Worm (Caenorhabditis elegans) whole organism, late embryonic: Measurements from ENCODE around the gene ins-11.
"Not testable (repeated sequence)": the region's sequence is repeated elsewhere in the genome, so short reads cannot be mapped to it uniquely, and the experiment has no call there.

Source experiments
- C08G9.2 ChIP-seq: sonication (generic microtip); optimal IDR thresholded peaks from 2 replicates; lab custom pipeline; 2016; ENCODE audit warnings: mild to moderate bottlenecking, missing genetic modification characterization, moderate library complexity, missing compliant biosample characterization
- C38D4.7 ChIP-seq: fragments of 200-800 bp; sonication (Bioruptor generic); optimal IDR thresholded peaks from 2 replicates; lab custom pipeline; 2018; ENCODE audit warnings: mild to moderate bottlenecking, missing genetic modification characterization, moderate library complexity, missing compliant biosample characterization
- F13H6.1 ChIP-seq: sonication (generic microtip); optimal IDR thresholded peaks from 2 replicates; lab custom pipeline; 2016; ENCODE audit warnings: missing genetic modification characterization, missing compliant biosample characterization
- K02D7.2 ChIP-seq: sonication (generic microtip); optimal IDR thresholded peaks from 2 replicates; lab custom pipeline; 2017; ENCODE audit warnings: mild to moderate bottlenecking, missing genetic modification characterization, missing compliant biosample characterization
- K09A11.1 ChIP-seq: sonication (generic microtip); optimal IDR thresholded peaks from 2 replicates; lab custom pipeline; 2017; ENCODE audit warnings: antibody characterized with exemption, mild to moderate bottlenecking, missing genetic modification characterization, missing compliant biosample characterization; ENCODE audit not compliant: insufficient read depth
- T23F11.4 ChIP-seq: fragments of 200-800 bp; sonication (Bioruptor generic); optimal IDR thresholded peaks from 2 replicates; lab custom pipeline; 2018; ENCODE audit warnings: mild to moderate bottlenecking, missing genetic modification characterization, missing compliant biosample characterization
- ahr-1 ChIP-seq: sonication (generic microtip); optimal IDR thresholded peaks from 2 replicates; lab custom pipeline; 2016; ENCODE audit warnings: missing genetic modification characterization, missing compliant biosample characterization
- ama-1 ChIP-seq: fragments of 150-350 bp; optimal IDR thresholded peaks from 2 replicates; lab custom pipeline; 2014
- ceh-14 ChIP-seq: sonication (generic microtip); optimal IDR thresholded peaks from 2 replicates; lab custom pipeline; 2016; ENCODE audit warnings: missing genotype, missing genetic modification characterization, missing compliant biosample characterization
- ceh-18 ChIP-seq: sonication (generic microtip); optimal IDR thresholded peaks from 2 replicates; lab custom pipeline; 2016; ENCODE audit warnings: missing genetic modification characterization, missing compliant biosample characterization
- ceh-19 ChIP-seq: fragments of 200-800 bp; sonication (Bioruptor generic); optimal IDR thresholded peaks from 2 replicates; lab custom pipeline; 2018; ENCODE audit warnings: mild to moderate bottlenecking, missing genetic modification characterization, missing compliant biosample characterization
- ceh-2 ChIP-seq: sonication (generic microtip); optimal IDR thresholded peaks from 2 replicates; lab custom pipeline; 2016; ENCODE audit warnings: missing genotype, missing genetic modification characterization, missing compliant biosample characterization
- ceh-24 ChIP-seq: sonication (generic microtip); optimal IDR thresholded peaks from 2 replicates; lab custom pipeline; 2016; ENCODE audit warnings: mild to moderate bottlenecking, missing genetic modification characterization, missing compliant biosample characterization
- ceh-30 ChIP-seq: fragments of 150-350 bp; optimal IDR thresholded peaks from 2 replicates; lab custom pipeline; 2014; ENCODE audit warnings: missing biosample characterization, missing genetic modification characterization
- ceh-34 ChIP-seq: sonication (generic microtip); optimal IDR thresholded peaks from 2 replicates; lab custom pipeline; 2016; ENCODE audit warnings: mild to moderate bottlenecking, missing genetic modification characterization, missing compliant biosample characterization
- ceh-45 ChIP-seq: fragments of 200-800 bp; sonication (Bioruptor generic); IDR thresholded peaks from 2 replicates; pipeline ENCODE4 v1.3.6; 2022; ENCODE audit warnings: missing genetic modification reagents, missing genetic modification characterization, missing compliant biosample characterization
- ceh-48 ChIP-seq: sonication (generic microtip); optimal IDR thresholded peaks from 2 replicates; lab custom pipeline; 2016; ENCODE audit warnings: missing genetic modification characterization, inconsistent platforms, missing compliant biosample characterization
- ceh-6 ChIP-seq: fragments of 200-800 bp; sonication (Bioruptor generic); optimal IDR thresholded peaks from 2 replicates; lab custom pipeline; 2018; ENCODE audit warnings: mild to moderate bottlenecking, missing genetic modification characterization, missing compliant biosample characterization
- ceh-9 ChIP-seq: sonication (generic microtip); optimal IDR thresholded peaks from 2 replicates; lab custom pipeline; 2016; ENCODE audit warnings: mild to moderate bottlenecking, missing genetic modification characterization, inconsistent platforms, missing compliant biosample characterization
- dve-1 ChIP-seq: sonication (generic microtip); optimal IDR thresholded peaks from 2 replicates; lab custom pipeline; 2017; ENCODE audit warnings: antibody characterized with exemption, mild to moderate bottlenecking, missing genetic modification characterization, missing compliant biosample characterization
- elt-2 ChIP-seq: sonication (generic microtip); optimal IDR thresholded peaks from 2 replicates; lab custom pipeline; 2016; ENCODE audit warnings: missing genetic modification reagents, missing genetic modification characterization, missing compliant biosample characterization
- elt-4 ChIP-seq: sonication (generic microtip); optimal IDR thresholded peaks from 2 replicates; lab custom pipeline; 2016; ENCODE audit warnings: missing genetic modification characterization, missing compliant biosample characterization
- ets-4 ChIP-seq: sonication (generic microtip); optimal IDR thresholded peaks from 2 replicates; lab custom pipeline; 2016; ENCODE audit warnings: missing genetic modification characterization, missing compliant biosample characterization
- eyg-1 ChIP-seq: sonication (generic microtip); optimal IDR thresholded peaks from 2 replicates; lab custom pipeline; 2016; ENCODE audit warnings: missing genotype, missing genetic modification characterization, missing compliant biosample characterization
- fkh-6 ChIP-seq: sonication (generic microtip); optimal IDR thresholded peaks from 2 replicates; lab custom pipeline; 2016; ENCODE audit warnings: missing genetic modification characterization, missing compliant biosample characterization
- gmeb-2 ChIP-seq: sonication (generic microtip); optimal IDR thresholded peaks from 2 replicates; lab custom pipeline; 2016; ENCODE audit warnings: missing genetic modification characterization, inconsistent platforms, missing compliant biosample characterization
- hlh-13 ChIP-seq: fragments of 200-800 bp; sonication (Bioruptor generic); optimal IDR thresholded peaks from 2 replicates; lab custom pipeline; 2018; ENCODE audit warnings: mild to moderate bottlenecking, missing genetic modification characterization, missing compliant biosample characterization
- hlh-6 ChIP-seq: sonication (generic microtip); optimal IDR thresholded peaks from 2 replicates; lab custom pipeline; 2016; ENCODE audit warnings: missing genotype, missing genetic modification characterization, missing compliant biosample characterization
- hlh-8 ChIP-seq: sonication (generic microtip); optimal IDR thresholded peaks from 2 replicates; lab custom pipeline; 2016; ENCODE audit warnings: missing genotype, missing genetic modification characterization, missing compliant biosample characterization
- lim-6 ChIP-seq: sonication (generic microtip); optimal IDR thresholded peaks from 2 replicates; lab custom pipeline; 2016; ENCODE audit warnings: missing genetic modification characterization, missing compliant biosample characterization
- lin-11 ChIP-seq: fragments of 200-800 bp; sonication (Bioruptor generic); optimal IDR thresholded peaks from 2 replicates; lab custom pipeline; 2018; ENCODE audit warnings: mild to moderate bottlenecking, missing genetic modification characterization, missing compliant biosample characterization
- nfya-1 ChIP-seq: sonication (generic microtip); optimal IDR thresholded peaks from 2 replicates; lab custom pipeline; 2017; ENCODE audit warnings: missing genetic modification characterization, mild to moderate bottlenecking, missing compliant biosample characterization, antibody characterized with exemption, moderate library complexity
- nhr-11 ChIP-seq: fragments of 150-350 bp; optimal IDR thresholded peaks from 2 replicates; lab custom pipeline; 2014; ENCODE audit warnings: missing biosample characterization, missing genetic modification characterization
- nhr-232 ChIP-seq: sonication (generic microtip); optimal IDR thresholded peaks from 2 replicates; lab custom pipeline; 2016; ENCODE audit warnings: missing genetic modification characterization, missing compliant biosample characterization
- odd-2 ChIP-seq: sonication (generic microtip); optimal IDR thresholded peaks from 2 replicates; lab custom pipeline; 2017; ENCODE audit warnings: antibody characterized with exemption, mild to moderate bottlenecking, missing genetic modification characterization, missing compliant biosample characterization
- pag-3 ChIP-seq: sonication (generic microtip); optimal IDR thresholded peaks from 2 replicates; lab custom pipeline; 2016; ENCODE audit warnings: missing compliant biosample characterization, missing genetic modification characterization, borderline replicate concordance
- pha-2 ChIP-seq: sonication (generic microtip); optimal IDR thresholded peaks from 2 replicates; lab custom pipeline; 2017; ENCODE audit warnings: mild to moderate bottlenecking, missing genetic modification characterization, missing compliant biosample characterization
- pros-1 ChIP-seq: fragments of 150-350 bp; optimal IDR thresholded peaks from 2 replicates; lab custom pipeline; 2014; ENCODE audit warnings: missing biosample characterization, missing genetic modification reagents, missing genetic modification characterization
- ref-2 ChIP-seq: sonication (generic microtip); optimal IDR thresholded peaks from 2 replicates; lab custom pipeline; 2016; ENCODE audit warnings: missing genetic modification characterization, missing compliant biosample characterization
- rnt-1 ChIP-seq: sonication (generic microtip); optimal IDR thresholded peaks from 2 replicates; lab custom pipeline; 2016; ENCODE audit warnings: missing genetic modification characterization, missing compliant biosample characterization
- ttx-3 ChIP-seq: sonication (generic microtip); optimal IDR thresholded peaks from 2 replicates; lab custom pipeline; 2016; ENCODE audit warnings: missing genetic modification reagents, missing genetic modification characterization, missing compliant biosample characterization
- unc-42 ChIP-seq: sonication (generic microtip); optimal IDR thresholded peaks from 2 replicates; lab custom pipeline; 2016; ENCODE audit warnings: missing genotype, missing genetic modification characterization, missing compliant biosample characterization
- unc-86 ChIP-seq: sonication (generic microtip); optimal IDR thresholded peaks from 2 replicates; lab custom pipeline; 2016; ENCODE audit warnings: missing genetic modification characterization, missing compliant biosample characterization
- ztf-16 ChIP-seq: sonication (generic microtip); optimal IDR thresholded peaks from 2 replicates; lab custom pipeline; 2017; ENCODE audit warnings: missing genetic modification characterization, missing compliant biosample characterization

ins-11 gene

ce11 chrII:5537524-5537923 is 19.0 kb upstream of the ins-11 start, which contains the start of gene C17C3.11:
TSS of gene C17C3.11 (plus strand) at chrII:5537824.
- no peak for TF ChIP-seq ceh-45 (GFP tag; lab: Robert Waterston, UW)
- TF ChIP-seq ceh-2: no peak

DNA sequence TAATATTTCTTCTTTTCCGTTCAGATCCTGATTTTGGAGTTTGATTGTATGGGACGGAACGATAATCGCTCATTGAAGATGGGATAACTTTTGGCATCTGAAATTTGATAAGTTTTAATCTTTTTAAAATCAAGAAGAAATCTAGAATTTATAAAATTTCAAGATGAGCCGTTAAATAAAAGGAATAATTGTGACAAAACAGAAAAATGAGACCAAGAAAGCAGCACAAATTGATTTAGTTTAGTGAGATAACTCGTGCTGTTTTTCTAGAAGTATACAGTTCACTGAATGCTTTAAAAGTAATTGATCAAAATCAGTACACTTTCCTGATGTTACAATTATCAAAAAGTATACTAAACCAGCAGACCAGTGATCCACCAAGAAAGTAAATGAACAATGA is 16.4 kb upstream of the ins-11 start, which contains the start of gene hlh-27:
Gene hlh-27, minus strand, starts transcription at position 101 of the 400 bp plus-strand sequence.
- TF ChIP-seq pha-2, hlh-6, eyg-1 (tag; lab: Kevin White, UChicago): not testable (repeated sequence)

DNA sequence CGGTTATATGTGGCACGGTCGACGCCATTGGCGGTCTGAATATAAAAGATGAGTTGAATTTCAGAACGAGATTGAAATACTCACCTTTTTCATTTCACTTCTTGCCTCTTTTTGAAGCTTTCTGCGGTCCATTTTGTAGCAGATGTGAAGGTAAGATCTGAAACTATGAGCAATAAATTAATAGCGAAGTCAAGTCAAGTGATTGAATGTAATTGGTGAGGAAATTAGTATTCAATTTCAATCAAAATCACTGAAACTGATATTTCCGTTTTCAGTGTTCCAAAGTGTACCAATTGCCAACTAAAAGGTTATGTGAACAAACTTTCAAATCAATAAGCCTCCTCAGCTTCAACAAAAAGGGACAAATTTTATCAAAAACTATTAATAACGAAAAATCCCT is 14.8 kb upstream of the ins-11 start, which contains the start of gene C17C3.24:
Gene C17C3.24, minus strand, starts transcription at position 101 of the 400 bp plus-strand sequence.
- TF ChIP-seq F13H6.1: no peak
- TF ChIP-seq lin-11 (tag; lab: Kevin White, UChicago): no peak
- no peak for TF ChIP-seq elt-2
- no peak for TF ChIP-seq ref-2
- TF ChIP-seq nhr-11: no peak
- TF ChIP-seq hlh-8 (tag; lab: Kevin White, UChicago): no peak
- TF ChIP-seq unc-42: no peak
- TF ChIP-seq ceh-30 (tag; lab: Kevin White, UChicago): no peak
- TF ChIP-seq ceh-9: no peak

DNA sequence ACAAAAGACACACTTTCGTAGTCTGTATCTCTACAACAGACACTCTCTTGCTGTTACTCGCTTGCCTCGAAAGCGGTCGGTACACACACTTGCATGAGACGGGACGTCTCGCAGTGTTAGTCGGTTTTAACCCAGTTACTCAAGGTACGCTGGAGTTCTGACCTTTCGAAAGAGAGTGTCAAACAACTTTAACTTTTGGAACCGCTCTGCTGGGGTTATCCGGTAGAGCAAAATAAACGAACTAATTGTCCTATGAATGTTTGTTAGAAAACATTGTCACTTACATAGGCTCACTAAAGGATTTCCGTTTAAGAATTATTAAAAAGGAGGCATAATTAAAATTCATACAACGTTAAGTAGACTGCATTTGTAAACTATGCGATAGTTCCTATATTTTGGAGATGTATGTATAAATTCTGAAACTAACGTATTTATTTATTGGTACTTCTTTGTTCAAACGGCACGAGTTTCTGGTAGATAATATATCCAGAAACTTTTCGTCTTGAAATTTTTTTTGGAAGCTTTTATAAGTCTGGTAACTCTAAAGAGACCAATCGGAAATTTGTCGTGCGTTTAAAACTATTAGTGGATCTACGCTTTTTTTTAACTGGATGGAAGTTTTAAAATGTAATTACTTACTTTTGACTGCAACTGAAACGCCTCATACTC is 12.9 kb upstream of the ins-11 start:
- peak; percentile 97 for TF ChIP-seq pros-1 (tag; lab: Kevin White, UChicago)
- peak; percentile 71 for TF ChIP-seq unc-86
- TF ChIP-seq ceh-19 (GFP tag; lab: Kevin White, UChicago): peak; percentile 89
- TF ChIP-seq rnt-1: peak; percentile 78
- TF ChIP-seq eyg-1 (tag; lab: Kevin White, UChicago): peak; percentile 51
- TF ChIP-seq ceh-6 (GFP tag; lab: Kevin White, UChicago): peak; percentile 65
- TF ChIP-seq elt-2: peak; percentile 97
- TF ChIP-seq K02D7.2: peak; percentile 71
- TF ChIP-seq unc-42: peak; percentile 98
- peak; percentile 93 for TF ChIP-seq dve-1 (tag; lab: Kevin White, UChicago)
- peak; percentile 77 for TF ChIP-seq K09A11.1 (tag; lab: Kevin White, UChicago)
- TF ChIP-seq ref-2: peak; percentile 82
- TF ChIP-seq F13H6.1: peak; percentile 44
- TF ChIP-seq ets-4 (tag; lab: Kevin White, UChicago): peak; percentile 63
- TF ChIP-seq ceh-18: peak; percentile 95
- peak; percentile 23 for TF ChIP-seq ceh-24 (tag; lab: Kevin White, UChicago)
- TF ChIP-seq C08G9.2 (tag; lab: Kevin White, UChicago): peak; percentile 49
- peak; percentile 56 for TF ChIP-seq gmeb-2
- TF ChIP-seq ceh-45 (GFP tag; lab: Robert Waterston, UW): no peak
- no peak for TF ChIP-seq odd-2
- TF ChIP-seq nfya-1 (tag; lab: Kevin White, UChicago): peak; percentile 89
- peak; percentile 48 for TF ChIP-seq hlh-6 (tag; lab: Kevin White, UChicago)
- peak; percentile 66 for TF ChIP-seq ttx-3
- TF ChIP-seq C38D4.7 (GFP tag; lab: Kevin White, UChicago): peak; percentile 70
- peak; percentile 69 for TF ChIP-seq T23F11.4 (GFP tag; lab: Kevin White, UChicago)
- peak; percentile 70 for TF ChIP-seq ceh-2
- TF ChIP-seq ceh-30 (tag; lab: Kevin White, UChicago): peak; percentile 29
- peak; percentile 82 for TF ChIP-seq fkh-6
- peak; percentile 91 for TF ChIP-seq ceh-34 (tag; lab: Kevin White, UChicago)
- peak; percentile 64 for TF ChIP-seq hlh-13 (GFP tag; lab: Kevin White, UChicago)
- TF ChIP-seq pag-3 (tag; lab: Kevin White, UChicago): no peak
- TF ChIP-seq lim-6 (tag; lab: Kevin White, UChicago): peak; percentile 76
- peak; percentile 72 for TF ChIP-seq hlh-8 (tag; lab: Kevin White, UChicago)
- peak; percentile 60 for TF ChIP-seq nhr-232
- TF ChIP-seq pha-2 (tag; lab: Kevin White, UChicago): peak; percentile 80
- TF ChIP-seq elt-4: no peak
- peak; percentile 77 for TF ChIP-seq ztf-16 (tag; lab: Kevin White, UChicago)
- TF ChIP-seq ceh-48 (tag; lab: Kevin White, UChicago): peak; percentile 18
- TF ChIP-seq ahr-1: peak; percentile 3
- peak; percentile 90 for TF ChIP-seq ceh-14 (tag; lab: Kevin White, UChicago)
- TF ChIP-seq ama-1: peak; percentile 99
